Worm (Caenorhabditis elegans): Measurements from ENCODE around the gene F07G11.4.
"Not testable (repeated sequence)": the region's sequence is repeated elsewhere in the genome, so short reads cannot be mapped to it uniquely, and the experiment has no call there.

Gene F07G11.4

DNA sequence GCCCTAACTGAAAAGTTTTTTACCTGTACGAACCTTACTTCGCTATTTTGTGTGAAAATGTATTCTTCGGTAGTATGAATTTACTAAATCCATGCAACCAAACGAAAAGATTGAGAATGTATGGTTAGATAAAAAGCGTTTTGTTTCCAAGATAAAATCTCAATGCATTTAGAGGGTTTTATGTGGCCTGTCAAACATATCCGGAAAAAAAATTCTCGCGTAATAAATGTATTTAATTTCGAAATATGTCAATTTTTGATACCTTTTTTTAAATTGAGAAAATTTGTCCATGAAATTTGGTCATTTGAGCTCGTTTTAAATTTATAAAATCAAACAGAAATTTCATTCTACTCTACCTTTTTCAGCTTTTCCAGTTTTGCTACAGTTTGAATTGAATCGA lies at the start of gene F07G11.4:
Gene F07G11.4 (minus strand): TSS at position 101 of the 400 bp plus-strand sequence.
- TF ChIP-seq W03F9.2 (tag; optimal IDR thresholded peaks at IDR 0.05) (no peak), him-1 (tag; optimal IDR thresholded peaks at IDR 0.05) (no peak)

- TF ChIP-seq dao-5 (tag; optimal IDR thresholded peaks at IDR 0.05): no peak
- no peak for TF ChIP-seq W03F9.2 (tag; optimal IDR thresholded peaks at IDR 0.05)
- no peak for TF ChIP-seq him-1 (tag; optimal IDR thresholded peaks at IDR 0.05)
Measured at ce11 chrV:7343522-7343921, 48.4 kb upstream of the F07G11.4 start, which contains the start of gene srh-244. TSS of gene srh-244 (plus strand) at chrV:7343822.

- no peak for TF ChIP-seq him-1 (tag; optimal IDR thresholded peaks at IDR 0.05)
Measured at ce11 chrV:7341942-7342341, 46.8 kb upstream of the F07G11.4 start, which contains the start of the genes nhr-263 and nhr-148. TSS of gene nhr-263 (minus strand) at chrV:7342042. TSS of gene nhr-148 (plus strand) at chrV:7342156.

- TF ChIP-seq dao-5 (tag; optimal IDR thresholded peaks at IDR 0.05): no peak
- TF ChIP-seq him-1 (tag; optimal IDR thresholded peaks at IDR 0.05): no peak
- TF ChIP-seq W03F9.2 (tag; optimal IDR thresholded peaks at IDR 0.05): no peak
Measured at ce11 chrV:7339831-7340230, 44.7 kb upstream of the F07G11.4 start, which contains the start of gene srh-187. TSS of gene srh-187 (minus strand) at chrV:7339931.

DNA sequence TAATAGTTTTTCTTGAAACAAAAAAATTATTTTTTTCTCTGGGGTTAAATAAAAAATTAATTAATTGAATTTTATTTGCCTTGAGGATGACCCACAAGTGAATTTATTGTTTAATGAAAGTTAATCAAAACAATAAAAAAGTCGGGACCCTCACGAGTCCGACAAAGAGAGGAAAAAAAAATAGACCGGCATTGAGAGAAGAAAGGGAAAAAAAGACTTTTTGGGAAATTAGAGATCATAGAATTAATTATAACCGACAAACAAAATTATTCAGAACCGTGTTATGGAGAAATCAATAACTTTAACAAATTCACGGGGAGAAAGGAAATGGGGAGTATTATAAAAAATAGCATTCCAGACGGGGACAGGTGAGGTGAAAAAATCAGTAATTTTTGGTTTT lies 42.0 kb upstream of the F07G11.4 start, which contains the start of gene F10G2.7:
Gene F10G2.7 (minus strand): TSS at position 101 of the 400 bp plus-strand sequence.
- not testable (repeated sequence) for TF ChIP-seq him-1, dao-5, W03F9.2 (tag; optimal IDR thresholded peaks at IDR 0.05)

- TF ChIP-seq him-1 (tag; optimal IDR thresholded peaks at IDR 0.05) (no peak), dao-5 (tag; optimal IDR thresholded peaks at IDR 0.05) (no peak), W03F9.2 (tag; optimal IDR thresholded peaks at IDR 0.05) (no peak)
Measured at ce11 chrV:7332253-7332652, 37.1 kb upstream of the F07G11.4 start, which contains the start of gene F10G2.1. TSS of gene F10G2.1 (plus strand) at chrV:7332553.

DNA sequence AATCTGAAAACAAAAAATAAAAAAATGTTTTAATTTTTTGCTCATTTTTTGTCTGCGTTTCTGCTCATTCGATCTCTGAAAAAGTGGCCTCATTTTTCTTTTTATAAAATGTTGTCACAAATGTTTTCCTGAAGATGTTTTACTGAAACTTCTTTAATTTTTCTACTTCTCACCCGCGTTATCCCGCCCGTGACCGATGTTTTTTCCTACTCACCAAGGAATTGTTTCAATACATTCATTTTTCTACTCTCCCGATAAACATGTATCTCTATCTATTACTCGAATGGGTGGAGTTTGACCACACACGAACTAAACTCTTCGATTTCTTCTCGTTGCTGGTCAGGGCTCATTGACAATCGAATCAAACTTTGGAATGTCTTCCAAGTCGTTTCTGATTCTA lies 35.7 kb upstream of the F07G11.4 start, which contains the start of gene F10G2.2:
Gene F10G2.2 (plus strand): TSS at position 301 of the 400 bp plus-strand sequence.
- no peak for TF ChIP-seq dao-5 (tag; optimal IDR thresholded peaks at IDR 0.05)

DNA sequence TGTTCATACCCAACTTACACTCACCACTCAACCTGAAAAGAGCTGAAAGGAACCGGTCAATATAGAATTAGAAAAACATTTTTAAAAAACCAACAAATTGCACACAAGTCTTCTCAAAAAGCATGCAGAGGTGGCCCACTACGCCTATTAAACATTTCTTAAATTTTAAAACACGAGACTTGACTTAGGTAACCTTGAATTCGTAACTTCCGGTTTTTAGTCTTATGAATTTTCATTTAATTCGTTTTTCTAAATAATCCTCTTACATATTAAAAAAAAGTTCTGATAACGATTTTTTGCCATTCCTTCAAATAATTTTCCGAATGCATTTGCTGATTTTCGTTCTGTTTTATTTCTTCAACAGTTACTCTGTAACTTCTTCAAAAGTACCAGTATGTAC lies 32.9 kb upstream of the F07G11.4 start, which contains the start of gene clec-7:
Gene clec-7 (plus strand): TSS at position 301 of the 400 bp plus-strand sequence.
- TF ChIP-seq W03F9.2 (tag; optimal IDR thresholded peaks at IDR 0.05) (no peak), dao-5 (tag; optimal IDR thresholded peaks at IDR 0.05) (no peak), him-1 (tag; optimal IDR thresholded peaks at IDR 0.05) (no peak)

ce11 chrV:7326928-7327327 lies 31.8 kb upstream of the F07G11.4 start, which contains the start of gene F10G2.4:
TSS of gene F10G2.4 (plus strand) at chrV:7327228.
- TF ChIP-seq dao-5 (tag; optimal IDR thresholded peaks at IDR 0.05) (no peak), W03F9.2 (tag; optimal IDR thresholded peaks at IDR 0.05) (no peak), him-1 (tag; optimal IDR thresholded peaks at IDR 0.05) (no peak)

DNA sequence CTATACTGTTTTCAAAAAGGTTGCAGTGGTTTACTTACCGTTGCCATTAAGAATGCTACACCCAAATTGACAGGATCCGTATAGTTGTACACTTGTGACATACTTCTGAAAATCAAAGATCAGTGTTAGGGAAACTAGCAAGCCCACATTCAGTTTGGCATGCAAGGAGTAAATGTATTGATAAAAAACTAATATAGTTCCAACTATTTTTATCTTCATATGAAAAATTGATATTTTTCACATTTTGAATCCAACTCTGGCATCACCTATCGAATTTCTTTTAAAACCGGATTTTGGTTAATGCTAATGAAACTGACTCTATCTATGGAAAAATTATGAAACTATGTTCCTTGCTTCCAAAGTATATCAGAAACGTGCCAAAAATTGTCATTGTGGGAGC lies 30.1 kb upstream of the F07G11.4 start, which contains the start of gene srx-92:
Gene srx-92 (minus strand): TSS at position 101 of the 400 bp plus-strand sequence.
- TF ChIP-seq dao-5 (tag; optimal IDR thresholded peaks at IDR 0.05): no peak
- TF ChIP-seq W03F9.2 (tag; optimal IDR thresholded peaks at IDR 0.05): no peak
- no peak for TF ChIP-seq him-1 (tag; optimal IDR thresholded peaks at IDR 0.05)

ce11 chrV:7321915-7322314 lies 26.7 kb upstream of the F07G11.4 start, which contains the start of gene F10G2.10:
TSS of gene F10G2.10 (plus strand) at chrV:7322215.
- TF ChIP-seq him-1 (tag; optimal IDR thresholded peaks at IDR 0.05) (no peak), W03F9.2 (tag; optimal IDR thresholded peaks at IDR 0.05) (no peak), dao-5 (tag; optimal IDR thresholded peaks at IDR 0.05) (no peak)

DNA sequence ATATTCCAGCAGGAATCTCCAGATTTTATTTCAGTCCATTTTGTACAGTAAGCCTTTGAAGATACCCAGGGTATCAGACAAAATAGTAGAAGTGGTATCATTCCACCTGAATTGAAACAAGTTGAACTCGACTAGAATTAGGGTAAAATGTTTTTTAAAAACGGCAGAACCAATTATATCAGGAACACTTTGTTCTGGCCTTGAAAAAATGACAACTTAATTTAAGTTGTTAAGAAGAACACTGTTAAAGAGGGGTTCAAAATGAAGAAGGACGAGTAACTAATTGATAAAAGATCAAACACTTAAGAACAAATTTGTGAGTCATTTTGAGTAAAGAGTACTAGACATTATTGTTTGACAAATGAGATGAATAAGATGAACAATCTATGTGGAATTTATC lies 25.7 kb upstream of the F07G11.4 start, which contains the start of gene lmd-4:
Gene lmd-4 (minus strand): TSS at position 101 of the 400 bp plus-strand sequence.
- TF ChIP-seq him-1 (tag; optimal IDR thresholded peaks at IDR 0.05) (no peak), W03F9.2 (tag; optimal IDR thresholded peaks at IDR 0.05) (no peak), dao-5 (tag; optimal IDR thresholded peaks at IDR 0.05) (no peak)

DNA sequence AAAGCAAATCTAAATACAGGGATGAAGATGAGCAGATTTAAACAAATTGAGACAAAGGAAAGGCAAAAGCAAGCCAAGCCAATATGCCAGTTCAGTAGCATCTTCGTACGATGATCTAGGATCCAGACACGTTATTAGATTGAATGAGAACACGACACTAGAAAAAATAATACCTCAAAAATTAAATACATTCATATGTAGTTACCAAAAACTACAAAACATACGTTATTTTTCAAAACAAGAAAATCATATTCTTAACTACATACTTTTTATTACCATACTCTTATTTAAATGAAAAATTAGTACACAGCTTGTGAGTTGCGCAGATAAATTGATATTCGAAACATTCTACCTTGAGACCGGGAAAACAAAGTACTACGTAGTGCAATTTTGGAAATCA lies 18.1 kb upstream of the F07G11.4 start, which contains the start of gene srx-6:
Gene srx-6 (minus strand): TSS at position 101 of the 400 bp plus-strand sequence.
- TF ChIP-seq dao-5 (tag; optimal IDR thresholded peaks at IDR 0.05): no peak
- TF ChIP-seq him-1 (tag; optimal IDR thresholded peaks at IDR 0.05): no peak
- TF ChIP-seq W03F9.2 (tag; optimal IDR thresholded peaks at IDR 0.05): no peak

DNA sequence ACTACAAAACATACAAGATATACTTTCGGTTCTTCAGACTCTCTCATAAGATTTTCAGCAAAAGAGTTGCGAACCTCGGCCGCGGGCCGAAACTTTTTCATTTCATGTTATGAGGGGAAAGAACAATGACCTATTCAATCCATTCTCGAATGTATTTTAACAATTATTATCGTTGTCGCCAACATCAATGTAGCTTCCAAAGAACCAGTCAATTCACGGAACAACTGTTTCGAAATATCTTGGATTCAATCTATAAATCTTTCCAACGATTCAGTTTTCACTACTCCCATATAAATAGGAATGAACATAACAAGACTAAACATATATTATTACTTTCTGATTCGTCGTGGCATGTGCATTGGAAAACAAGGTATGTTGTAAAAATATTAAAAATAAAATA lies 11.9 kb upstream of the F07G11.4 start, which contains the start of gene F07G11.1:
Gene F07G11.1 (plus strand): TSS at position 301 of the 400 bp plus-strand sequence.
- no peak for TF ChIP-seq him-1 (tag; optimal IDR thresholded peaks at IDR 0.05)
- TF ChIP-seq dao-5 (tag; optimal IDR thresholded peaks at IDR 0.05): no peak
- TF ChIP-seq W03F9.2 (tag; optimal IDR thresholded peaks at IDR 0.05): no peak

DNA sequence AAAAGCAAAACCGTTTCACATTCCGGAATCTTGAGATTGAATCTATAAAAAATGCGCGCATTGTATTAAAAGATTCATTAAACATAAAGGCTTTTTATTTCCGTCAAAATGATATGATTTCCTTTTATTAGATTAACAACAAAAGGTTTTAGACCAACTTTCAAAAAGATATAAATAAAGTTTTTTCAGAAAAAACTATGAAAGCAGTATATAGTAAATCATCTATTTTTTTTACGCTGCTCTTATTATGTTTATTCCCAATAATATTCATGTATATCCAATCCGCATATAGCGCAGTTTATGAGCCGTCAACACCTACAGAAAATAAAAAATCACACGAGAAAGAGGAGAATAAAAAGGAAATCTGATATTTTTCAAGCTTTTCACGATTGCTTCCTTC lies 9.3 kb upstream of the F07G11.4 start, which contains the start of gene F07G11.2:
Gene F07G11.2 (plus strand): TSS at position 301 of the 400 bp plus-strand sequence.
- TF ChIP-seq dao-5, W03F9.2, him-1 (tag; optimal IDR thresholded peaks at IDR 0.05): not testable (repeated sequence)
